Worm (Caenorhabditis elegans): ENCODE data around the gene Y54G2A.10.

- TF ChIP-seq ama-1 (optimal IDR thresholded peaks at IDR 0.05): no peak
- no peak for TF ChIP-seq sea-1 (GFP tag; conservative IDR thresholded peaks at IDR 0.05)
These were observed 48.9 kb upstream of the Y54G2A.10 start for ce11 chrIV:2750607-2751006.
